Fruit fly (Drosophila melanogaster): Measurements from ENCODE around the gene PGRP-SB1.
A peak's percentile ranks its signal among the peaks of the same experiment; 100 is the strongest.

PGRP-SB1 gene

dm6 chr3L:16765647-16766628 is 38.1 kb upstream of the PGRP-SB1 start, which contains the start of gene Nrt (continued):
- TF ChIP-seq sc (optimal IDR thresholded peaks at IDR 0.05) (no peak), sc (GFP tag; optimal IDR thresholded peaks at IDR 0.05) (peak; percentile 19), nmo (GFP tag; optimal IDR thresholded peaks at IDR 0.05) (peak; percentile 37), CG33213 (GFP tag; optimal IDR thresholded peaks at IDR 0.05) (no peak), nom (GFP tag; optimal IDR thresholded peaks at IDR 0.05) (peak; percentile 90), az2 (GFP tag; optimal IDR thresholded peaks at IDR 0.05) (peak; percentile 71), Nf-YA (GFP tag; IDR thresholded peaks at IDR 0.05) (no peak), Hr39 (optimal IDR thresholded peaks at IDR 0.05) (no peak), CG6689 (GFP tag; IDR thresholded peaks at IDR 0.05) (peak; percentile 73), CG9727 (GFP tag; optimal IDR thresholded peaks at IDR 0.05) (peak; percentile 66), CG15011 (GFP tag; optimal IDR thresholded peaks at IDR 0.05) (peak; percentile 58), CG9876 (GFP tag; optimal IDR thresholded peaks at IDR 0.05) (no peak), CG17568 (GFP tag; optimal IDR thresholded peaks at IDR 0.05) (peak; percentile 77), NK7.1 (GFP tag; optimal IDR thresholded peaks at IDR 0.05) (peak; percentile 7), CG13624 (GFP tag; optimal IDR thresholded peaks at IDR 0.05) (no peak), CG8388 (GFP tag; optimal IDR thresholded peaks at IDR 0.05) (peak; percentile 74), Dll (GFP tag; IDR thresholded peaks at IDR 0.05; ENCODE audit: partially characterized antibody) (0 out of 4 replicates have a peak, but pooled peaks have one; percentile 22), grau (tag; optimal IDR thresholded peaks at IDR 0.05) (peak; percentile 77), bcd (GFP tag; optimal IDR thresholded peaks at IDR 0.05) (peak; percentile 13), CG5245 (GFP tag; optimal IDR thresholded peaks at IDR 0.05) (no peak), lab (GFP tag; optimal IDR thresholded peaks at IDR 0.05) (peak; percentile 80), kah (GFP tag; optimal IDR thresholded peaks at IDR 0.05) (peak; percentile 39), CG15601 (tag; optimal IDR thresholded peaks at IDR 0.05) (peak; percentile 67), crp (GFP tag; optimal IDR thresholded peaks at IDR 0.05) (no peak), exex (tag; optimal IDR thresholded peaks at IDR 0.05) (peak; percentile 9), Hand (GFP tag; optimal IDR thresholded peaks at IDR 0.05) (peak; percentile 36), eyg (GFP tag; optimal IDR thresholded peaks at IDR 0.05) (no peak), tgo (GFP tag; IDR thresholded peaks at IDR 0.05) (peak; percentile 44; the same call in 1 of the 3 replicates), otp (GFP tag; IDR thresholded peaks at IDR 0.05) (no peak), CG10565 (GFP tag; optimal IDR thresholded peaks at IDR 0.05) (no peak), mld (GFP tag; IDR thresholded peaks at IDR 0.05; ENCODE audit: partially characterized antibody) (no peak), CG1233 (GFP tag; optimal IDR thresholded peaks at IDR 0.05) (peak; percentile 59), CG1832 (GFP tag; optimal IDR thresholded peaks at IDR 0.05) (no peak), Rfx (GFP tag; IDR thresholded peaks at IDR 0.05) (peak; percentile 73), CG13296 (GFP tag; optimal IDR thresholded peaks at IDR 0.05) (peak; percentile 71), TFAM (GFP tag; optimal IDR thresholded peaks at IDR 0.05) (no peak), Camta (GFP tag; optimal IDR thresholded peaks at IDR 0.05) (no peak), CG10654 (GFP tag; optimal IDR thresholded peaks at IDR 0.05) (no peak), Lpt (GFP tag; optimal IDR thresholded peaks at IDR 0.05) (no peak), H2.0 (GFP tag; IDR thresholded peaks at IDR 0.05) (no peak), Trl (optimal IDR thresholded peaks at IDR 0.05) (peak in 1 of 2 experiments; percentile 10), Trl (GFP tag; optimal IDR thresholded peaks at IDR 0.05) (no peak), CG11695 (GFP tag; IDR thresholded peaks at IDR 0.05) (peak; percentile 69; the same call in 2 of the 3 replicates), CTCF (GFP tag; optimal IDR thresholded peaks at IDR 0.05) (peak; percentile 17), CG34376 (GFP tag; optimal IDR thresholded peaks at IDR 0.05) (peak; percentile 63), zfh2 (GFP tag; optimal IDR thresholded peaks at IDR 0.05) (no peak), CG42726 (GFP tag; IDR thresholded peaks at IDR 0.05; ENCODE audit: partially characterized antibody) (peak; percentile 58; the same call in 1 of the 2 replicates), tll (GFP tag; optimal IDR thresholded peaks at IDR 0.05) (peak in 1 of 2 experiments; percentile 72), schlank (tag; optimal IDR thresholded peaks at IDR 0.05) (no peak)

Data from whole organism, embryonic.